Worm (Caenorhabditis elegans) whole organism, L1 larva: ENCODE measurements around the gene C53A5.2.

Source experiments
- aly-2 ChIP-seq: fragments of 150-350 bp; optimal IDR thresholded peaks from 2 replicates; lab custom pipeline; 2014; ENCODE audit warnings: missing biosample characterization, missing genetic modification characterization
- blmp-1 ChIP-seq: fragments of 150-350 bp; optimal IDR thresholded peaks from 2 replicates; lab custom pipeline; 2014; ENCODE audit warnings: missing biosample characterization, missing genetic modification characterization
- ceh-88 ChIP-seq: fragments of 200-800 bp; sonication (Bioruptor generic); IDR thresholded peaks from 2 replicates; pipeline ENCODE4 v1.3.6; 2022; ENCODE audit warnings: missing genetic modification characterization, missing compliant biosample characterization
- mdl-1 ChIP-seq, 2 experiments: fragments of 150-350 bp; optimal IDR thresholded peaks; 2 replicates each; lab custom pipeline; 2014 to 2017; ENCODE audit warnings: missing biosample characterization in 2 of 2, missing genetic modification characterization in 2 of 2, inconsistent platforms in 1 of 2
- nhr-12 ChIP-seq: sonication (generic microtip); optimal IDR thresholded peaks from 2 replicates; lab custom pipeline; 2017; ENCODE audit warnings: missing biosample characterization, missing genetic modification characterization

DNA sequence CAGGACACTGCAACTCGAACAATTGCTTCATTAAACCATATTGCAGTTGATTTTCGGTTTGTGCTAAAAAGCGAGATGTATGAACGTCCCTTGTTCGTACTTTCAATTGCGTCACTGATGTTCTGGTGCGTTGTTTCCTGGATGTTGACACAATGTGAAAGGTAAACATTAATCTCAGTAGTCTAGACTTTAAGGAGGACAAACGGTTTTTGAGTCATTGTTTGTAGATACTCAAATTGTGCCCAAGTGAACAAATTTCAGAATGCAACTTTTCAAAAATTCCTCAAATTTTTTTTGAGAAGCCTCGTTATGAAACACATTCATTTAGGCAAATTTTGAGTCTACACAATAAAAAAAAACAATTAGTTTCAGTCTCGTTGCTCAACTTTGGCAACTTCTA is 17.9 kb upstream of the C53A5.2 start:
- TF ChIP-seq aly-2, result no peak
- TF ChIP-seq ceh-88 (GFP tag; lab: Robert Waterston, UW), result no peak
- no peak for TF ChIP-seq nhr-12 (tag; lab: Kevin White, UChicago)
- TF ChIP-seq mdl-1 (tag; optimal IDR thresholded peaks at IDR 0.05; lab: Kevin White, UChicago), result no peak
- TF ChIP-seq blmp-1 (tag; lab: Kevin White, UChicago), result no peak
